Worm (Caenorhabditis elegans) whole organism, young adult: ENCODE data around the gene nhr-182.

ENCODE experiments used
- B0261.1 ChIP-seq: sonication (generic microtip); optimal IDR thresholded peaks from 2 replicates; lab custom pipeline; 2016; ENCODE audit warnings: mild to moderate bottlenecking, missing genetic modification characterization, moderate library complexity, missing compliant biosample characterization
- Y53F4B.3 ChIP-seq: fragments of 200-800 bp; sonication (Bioruptor generic); IDR thresholded peaks from 2 replicates; pipeline ENCODE4 v1.3.6; 2022; ENCODE audit warnings: missing genetic modification reagents, missing genetic modification characterization, missing compliant biosample characterization
- attf-6 ChIP-seq: fragments of 200-800 bp; sonication (Bioruptor generic); IDR thresholded peaks from 2 replicates; pipeline ENCODE4 v1.3.6; 2022; ENCODE audit warnings: missing genetic modification reagents, missing genetic modification characterization, missing compliant biosample characterization
- efl-1 ChIP-seq: fragments of 150-350 bp; optimal IDR thresholded peaks from 2 replicates; lab custom pipeline; 2014; ENCODE audit warnings: missing biosample characterization, missing genetic modification reagents, missing genetic modification characterization

ce11 chrV:2233177-2233576, 26.6 kb downstream of the nhr-182 start, which contains the start of gene nhr-96:
- no peak for TF ChIP-seq attf-6 (GFP tag; lab: Robert Waterston, UW)
- TF ChIP-seq B0261.1 (tag; lab: Kevin White, UChicago), result no peak
- TF ChIP-seq efl-1 (GFP tag; lab: Kevin White, UChicago), result no peak
- TF ChIP-seq Y53F4B.3 (GFP tag; lab: Robert Waterston, UW), result no peak
